Worm (Caenorhabditis elegans): ENCODE measurements around the gene ttr-1.

Gene ttr-1

DNA sequence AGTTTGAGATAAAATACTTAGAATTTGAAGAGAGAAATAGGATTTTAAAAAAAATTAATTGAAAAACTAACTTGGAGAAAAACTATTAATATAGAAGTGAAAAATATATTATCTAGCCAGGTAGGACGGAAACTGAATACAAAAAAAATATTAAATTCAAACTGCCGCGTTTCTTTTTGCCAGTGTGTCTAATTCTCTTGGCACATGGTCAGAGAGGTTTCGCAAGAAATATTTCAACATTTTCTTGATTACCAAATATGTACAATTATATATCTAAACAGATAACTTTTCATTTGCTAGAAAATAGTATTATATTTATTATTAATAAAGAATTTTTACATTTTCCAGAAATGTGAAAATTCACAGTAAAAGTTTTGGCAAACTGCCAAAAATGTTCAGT, 16.4 kb upstream of the ttr-1 start:
- no peak for TF ChIP-seq ztf-18 (tag; optimal IDR thresholded peaks at IDR 0.05)
- TF ChIP-seq cebp-1 (GFP tag; IDR thresholded peaks at IDR 0.05), result peak; percentile 80; the same call in 1 of the 2 replicates
- peak; percentile 93 for TF ChIP-seq cebp-1 (tag; optimal IDR thresholded peaks at IDR 0.05)
- TF ChIP-seq hmg-1.2 (GFP tag; IDR thresholded peaks at IDR 0.05), result no peak
- TF ChIP-seq lin-35 (GFP tag; optimal IDR thresholded peaks at IDR 0.05), result peak in 1 of 3 experiments; percentile 43
- no peak for TF ChIP-seq F57C9.4 (tag; optimal IDR thresholded peaks at IDR 0.05)

DNA sequence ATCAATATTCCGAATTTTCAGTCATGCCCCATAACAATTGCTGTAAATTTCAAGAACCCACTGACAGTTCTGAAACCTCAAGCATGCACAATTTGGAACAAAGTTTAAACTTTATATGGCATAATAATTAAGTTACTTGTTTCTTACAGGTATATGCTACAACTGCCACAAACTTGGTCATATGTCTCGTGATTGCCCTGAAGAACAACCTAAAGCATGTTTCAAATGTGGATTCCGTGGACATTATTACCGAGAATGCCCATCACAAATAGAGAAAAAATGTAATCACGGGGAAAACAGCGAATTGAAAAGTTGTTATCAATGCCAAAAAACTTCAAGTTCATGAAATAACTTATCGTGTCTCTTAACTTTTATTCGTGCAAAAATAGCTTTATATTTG, 15.9 kb upstream of the ttr-1 start:
- TF ChIP-seq nhr-80 (tag; optimal IDR thresholded peaks at IDR 0.05) (peak; percentile 37), attf-3 (GFP tag; conservative IDR thresholded peaks at IDR 0.05) (no peak)

DNA sequence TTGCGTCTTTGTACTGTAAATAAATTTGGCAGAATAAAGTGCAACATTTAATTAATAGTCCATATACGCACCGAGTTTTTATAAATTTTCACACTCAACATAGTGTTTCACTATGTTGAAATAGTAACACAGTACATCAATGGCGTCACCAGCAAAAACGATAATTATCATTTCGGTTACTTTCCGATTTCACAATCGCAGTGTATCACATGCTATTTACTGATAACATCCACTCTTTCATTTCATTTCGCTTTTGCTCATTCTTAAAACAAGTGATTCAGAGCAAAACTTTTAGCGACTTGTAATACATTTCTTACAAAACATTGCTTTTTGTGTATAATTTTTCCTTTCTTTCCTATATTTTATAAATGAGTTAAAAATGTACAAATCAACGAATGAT, 15.2 kb upstream of the ttr-1 start, which contains the start of gene cbp-3:
cbp-3 (plus strand) TSS at position 272 of the 400 bp plus-strand sequence.
- TF ChIP-seq nhr-80 (tag; optimal IDR thresholded peaks at IDR 0.05), result peak; percentile 69
- TF ChIP-seq D2030.7 (GFP tag; IDR thresholded peaks at IDR 0.05), result no peak
- TF ChIP-seq sptf-2 (GFP tag; optimal IDR thresholded peaks at IDR 0.05), result no peak
- no peak for TF ChIP-seq hmg-20 (GFP tag; IDR thresholded peaks at IDR 0.05)
- peak; percentile 95 for TF ChIP-seq cebp-1 (GFP tag; IDR thresholded peaks at IDR 0.05)
- peak; percentile 95 for TF ChIP-seq cebp-1 (tag; optimal IDR thresholded peaks at IDR 0.05)
- TF ChIP-seq aptf-3 (GFP tag; IDR thresholded peaks at IDR 0.05), result no peak
- TF ChIP-seq madf-8 (GFP tag; conservative IDR thresholded peaks at IDR 0.05), result no peak
- no peak for TF ChIP-seq ceh-79 (tag; optimal IDR thresholded peaks at IDR 0.05)
- no peak for TF ChIP-seq madf-3 (GFP tag; IDR thresholded peaks at IDR 0.05)
- no peak for TF ChIP-seq fkh-3 (tag; optimal IDR thresholded peaks at IDR 0.05)

DNA sequence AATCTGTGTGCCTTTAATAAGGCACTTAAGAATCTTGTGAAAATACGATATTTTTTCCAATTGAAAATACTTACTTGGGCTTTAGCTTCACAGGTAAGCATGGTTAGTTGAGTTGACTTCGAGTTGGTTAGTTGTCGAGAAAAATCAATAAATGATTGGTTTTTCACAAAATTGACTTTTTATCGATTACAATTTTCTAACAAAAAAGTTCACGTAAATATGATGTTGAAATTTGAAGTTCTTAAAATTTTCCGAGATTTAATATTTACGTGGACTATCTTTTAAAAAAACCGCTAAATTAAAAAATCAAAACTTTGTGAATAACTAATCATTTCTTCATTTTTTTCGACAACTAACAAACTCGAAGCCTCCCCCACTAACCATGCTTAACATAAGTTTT, 8.1 kb upstream of the ttr-1 start, which contains the start of gene F40F12.3:
F40F12.3 (minus strand) TSS at position 101 of the 400 bp plus-strand sequence.
- TF ChIP-seq bed-2 (GFP tag; IDR thresholded peaks at IDR 0.05) (no peak), tbp1 (GFP tag; optimal IDR thresholded peaks at IDR 0.05) (no peak), ceh-79 (tag; optimal IDR thresholded peaks at IDR 0.05) (no peak), athp-1 (tag; optimal IDR thresholded peaks at IDR 0.05) (no peak), chd-7 (tag; optimal IDR thresholded peaks at IDR 0.05) (no peak), F55B11.4 (tag; optimal IDR thresholded peaks at IDR 0.05; ENCODE audit: borderline replicate concordance, insufficient read depth) (no peak), snpc-3.4 (tag; optimal IDR thresholded peaks at IDR 0.05) (no peak), ceh-40 (GFP tag; IDR thresholded peaks at IDR 0.05) (no peak), T07F8.4 (tag; optimal IDR thresholded peaks at IDR 0.05) (no peak), nhr-120 (GFP tag; IDR thresholded peaks at IDR 0.05) (no peak), ceh-58 (GFP tag; IDR thresholded peaks at IDR 0.05) (no peak)

DNA sequence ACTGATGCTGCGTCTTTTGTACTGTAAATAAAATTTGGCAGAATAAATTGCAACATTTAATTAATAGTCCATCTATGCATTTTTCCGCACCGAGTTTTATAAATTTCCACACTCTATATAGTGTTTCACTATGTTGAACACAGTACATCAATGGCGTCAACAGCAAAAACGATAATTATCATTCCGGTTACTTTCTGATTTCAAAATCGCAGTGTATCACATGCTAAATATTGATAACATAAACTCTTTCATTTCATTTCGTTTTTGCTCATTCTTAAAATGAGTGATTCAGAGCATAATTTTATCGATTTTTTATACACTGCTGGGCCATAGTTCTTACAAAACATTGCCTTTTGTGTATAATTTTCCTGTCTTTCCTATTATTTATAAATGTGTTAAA, 6.6 kb upstream of the ttr-1 start:
- TF ChIP-seq nhr-80 (tag; optimal IDR thresholded peaks at IDR 0.05), result peak; percentile 57
- no peak for TF ChIP-seq hsf-1 (GFP tag; IDR thresholded peaks at IDR 0.05)
- TF ChIP-seq cebp-1 (GFP tag; IDR thresholded peaks at IDR 0.05), result no peak
- TF ChIP-seq cebp-1 (tag; optimal IDR thresholded peaks at IDR 0.05), result peak; percentile 50

DNA sequence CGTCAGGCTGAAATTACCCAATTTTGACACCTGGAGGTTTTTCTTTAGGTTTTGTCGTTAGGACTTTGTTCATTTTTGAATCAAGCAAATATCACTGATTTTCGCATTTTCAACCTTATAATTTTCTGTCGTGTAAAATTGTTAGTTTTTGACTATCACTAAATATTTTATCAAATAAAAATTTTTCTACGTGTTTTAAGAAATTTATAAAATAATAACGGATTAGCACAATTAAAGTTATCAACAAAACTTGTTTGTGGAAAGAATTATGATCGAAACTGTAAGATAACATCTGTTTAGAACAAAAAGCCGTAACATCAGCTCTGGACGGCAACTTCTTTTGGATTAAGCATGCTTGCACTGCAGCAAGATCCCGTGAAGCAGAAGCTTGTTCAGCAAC, 6.0 kb upstream of the ttr-1 start, which contains the start of gene cbp-2:
cbp-2 (plus strand) TSS at position 301 of the 400 bp plus-strand sequence.
- TF ChIP-seq ztf-6 (GFP tag; IDR thresholded peaks at IDR 0.05) (no peak), Y79H2A.3 (GFP tag; conservative IDR thresholded peaks at IDR 0.05) (no peak), snpc-1.1 (tag; optimal IDR thresholded peaks at IDR 0.05; ENCODE audit: insufficient read depth) (no peak), madf-10 (tag; optimal IDR thresholded peaks at IDR 0.05) (no peak), F23B12.7 (tag; optimal IDR thresholded peaks at IDR 0.05; ENCODE audit: insufficient read depth) (no peak), cebp-1 (GFP tag; IDR thresholded peaks at IDR 0.05) (no peak), cebp-1 (tag; optimal IDR thresholded peaks at IDR 0.05) (no peak), egl-18 (GFP tag; IDR thresholded peaks at IDR 0.05) (no peak), ceh-40 (GFP tag; IDR thresholded peaks at IDR 0.05) (no peak), lsy-27 (tag; optimal IDR thresholded peaks at IDR 0.05; ENCODE audit: borderline replicate concordance, insufficient read depth) (no peak), ekl-4 (GFP tag; IDR thresholded peaks at IDR 0.05) (no peak), aptf-3 (GFP tag; IDR thresholded peaks at IDR 0.05) (no peak), xnd-1 (tag; optimal IDR thresholded peaks at IDR 0.05) (no peak), rpc-1 (optimal IDR thresholded peaks at IDR 0.05) (no peak), rpc-1 (tag; optimal IDR thresholded peaks at IDR 0.05) (no peak), zfh-2 (GFP tag; conservative IDR thresholded peaks at IDR 0.05) (no peak), sea-2 (GFP tag; IDR thresholded peaks at IDR 0.05) (no peak), mes-4 (tag; optimal IDR thresholded peaks at IDR 0.05) (no peak)

Data from whole organism, young adult.